Fruit fly (Drosophila melanogaster): Measurements from ENCODE around the gene TotF.

DNA sequence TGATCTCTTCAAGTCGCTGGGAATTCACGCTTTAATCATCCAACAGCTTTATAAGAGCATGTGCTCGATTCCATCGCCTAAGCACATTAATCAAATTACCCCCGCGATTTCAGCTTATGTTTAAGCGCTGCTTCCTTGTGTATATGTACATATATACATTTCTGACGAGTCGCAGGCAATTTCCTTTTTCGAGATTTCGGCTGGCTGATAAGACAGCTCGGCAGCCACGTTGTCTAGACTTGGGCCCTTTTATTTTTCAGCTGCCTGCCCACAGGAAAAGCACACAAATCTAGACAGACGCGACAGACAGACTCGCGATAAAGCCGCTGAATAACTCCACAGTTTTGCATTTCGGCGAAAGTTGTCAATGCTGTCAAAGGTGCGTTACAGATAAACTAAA, 30.3 kb upstream of the TotF start:
- TF ChIP-seq CG2678 (tag; optimal IDR thresholded peaks at IDR 0.05) (no peak), zen2 (GFP tag; IDR thresholded peaks at IDR 0.05; ENCODE audit: partially characterized antibody) (no peak)

Measured in whole organism, embryonic.